Fruit fly (Drosophila melanogaster): ENCODE results near the gene Ocho.

Gene Ocho

dm6 chr3L:14962729-14963128, 11.9 kb upstream of the Ocho start (continued):
- TF ChIP-seq CG17568 (GFP tag; optimal IDR thresholded peaks at IDR 0.05) (no peak), HHEX (GFP tag; optimal IDR thresholded peaks at IDR 0.05) (no peak), CG6254 (GFP tag; optimal IDR thresholded peaks at IDR 0.05) (peak; percentile 32), CG1647 (GFP tag; optimal IDR thresholded peaks at IDR 0.05) (no peak), CG13287 (GFP tag; IDR thresholded peaks at IDR 0.05; ENCODE audit: partially characterized antibody) (no peak), cwo (GFP tag; optimal IDR thresholded peaks at IDR 0.05) (no peak), Elba2 (GFP tag; optimal IDR thresholded peaks at IDR 0.05) (no peak), ac (GFP tag; optimal IDR thresholded peaks at IDR 0.05) (no peak), H15 (GFP tag; IDR thresholded peaks at IDR 0.05) (no peak), ci (GFP tag; IDR thresholded peaks at IDR 0.05) (no peak), CG7556 (GFP tag; optimal IDR thresholded peaks at IDR 0.05) (no peak), CG8924 (tag; optimal IDR thresholded peaks at IDR 0.05) (peak; percentile 9), onecut (GFP tag; IDR thresholded peaks at IDR 0.05) (peak; percentile 50; the same call in 1 of the 2 replicates), unc-4 (GFP tag; IDR thresholded peaks at IDR 0.05; ENCODE audit: partially characterized antibody) (no peak), da (GFP tag; optimal IDR thresholded peaks at IDR 0.05) (no peak), Scr (GFP tag; IDR thresholded peaks at IDR 0.05; ENCODE audit: partially characterized antibody) (no peak), crol (GFP tag; IDR thresholded peaks at IDR 0.05) (peak; percentile 92), peb (GFP tag; IDR thresholded peaks at IDR 0.05) (no peak), twi (tag; optimal IDR thresholded peaks at IDR 0.05) (peak; percentile 86), zf30C (GFP tag; optimal IDR thresholded peaks at IDR 0.05) (no peak), CG14441 (GFP tag; IDR thresholded peaks at IDR 0.05) (no peak), ssp (GFP tag; IDR thresholded peaks at IDR 0.05) (no peak), ems (GFP tag; optimal IDR thresholded peaks at IDR 0.05) (no peak)

- TF ChIP-seq CG15479 (GFP tag; optimal IDR thresholded peaks at IDR 0.05), result peak; percentile 77
- TF ChIP-seq ro (GFP tag; IDR thresholded peaks at IDR 0.05), result no peak
- no peak for TF ChIP-seq CG5245 (GFP tag; optimal IDR thresholded peaks at IDR 0.05)
- TF ChIP-seq slbo (GFP tag; IDR thresholded peaks at IDR 0.05), result no peak
- TF ChIP-seq tll (GFP tag; optimal IDR thresholded peaks at IDR 0.05), result peak in 1 of 2 experiments; percentile 78
- no peak for TF ChIP-seq CG9876 (GFP tag; optimal IDR thresholded peaks at IDR 0.05)
- no peak for TF ChIP-seq CG30020 (tag; optimal IDR thresholded peaks at IDR 0.05)
- TF ChIP-seq zen (tag; optimal IDR thresholded peaks at IDR 0.05), result peak; percentile 100
Measured at dm6 chr3L:14964862-14965261, 9.8 kb upstream of the Ocho start.

dm6 chr3L:14966199-14966858, 8.3 kb upstream of the Ocho start:
- TF ChIP-seq Blimp-1 (GFP tag; optimal IDR thresholded peaks at IDR 0.05), result no peak
- TF ChIP-seq CG15479 (GFP tag; optimal IDR thresholded peaks at IDR 0.05), result peak; percentile 93
- TF ChIP-seq CG10565 (GFP tag; optimal IDR thresholded peaks at IDR 0.05), result no peak
- TF ChIP-seq p53 (GFP tag; optimal IDR thresholded peaks at IDR 0.05), result peak; percentile 92
- TF ChIP-seq fd102C (GFP tag; optimal IDR thresholded peaks at IDR 0.05), result peak; percentile 2
- TF ChIP-seq D (optimal IDR thresholded peaks at IDR 0.05), result peak; percentile 60
- TF ChIP-seq D (GFP tag; optimal IDR thresholded peaks at IDR 0.05), result peak; percentile 19
- TF ChIP-seq CG7987 (GFP tag; optimal IDR thresholded peaks at IDR 0.05), result no peak
- peak; percentile 26 for TF ChIP-seq gsb-n (tag; optimal IDR thresholded peaks at IDR 0.05)
- no peak for TF ChIP-seq CG4424 (GFP tag; optimal IDR thresholded peaks at IDR 0.05)
- TF ChIP-seq pros (GFP tag; optimal IDR thresholded peaks at IDR 0.05), result peak; percentile 59
- no peak for TF ChIP-seq HmgD (GFP tag; optimal IDR thresholded peaks at IDR 0.05)
- no peak for TF ChIP-seq H2.0 (GFP tag; IDR thresholded peaks at IDR 0.05)
- TF ChIP-seq zen (tag; optimal IDR thresholded peaks at IDR 0.05), result peak; percentile 80
- peak in 1 of 2 experiments; percentile 26 for TF ChIP-seq insv (GFP tag; optimal IDR thresholded peaks at IDR 0.05)
- no peak for TF ChIP-seq wek (GFP tag; optimal IDR thresholded peaks at IDR 0.05)
- 0 out of 2 replicates have a peak, but pooled peaks have one; percentile 16 for TF ChIP-seq rib (GFP tag; IDR thresholded peaks at IDR 0.05)
- no peak for TF ChIP-seq CG11456 (GFP tag; IDR thresholded peaks at IDR 0.05)
- TF ChIP-seq Lpt (GFP tag; optimal IDR thresholded peaks at IDR 0.05), result no peak
- peak; percentile 67 for TF ChIP-seq oc (tag; optimal IDR thresholded peaks at IDR 0.05)
